Worm (Caenorhabditis elegans): Measurements from ENCODE around the gene hlh-33.

The hlh-33 gene

ce11 chrIII:1859532-1859931 is 4.3 kb downstream of the hlh-33 start, which contains the start of gene ddp-1 (continued):
- TF ChIP-seq nhr-111 (GFP tag; optimal IDR thresholded peaks at IDR 0.05) (no peak), spr-3 (GFP tag; optimal IDR thresholded peaks at IDR 0.05) (peak; percentile 94), daf-12 (tag; optimal IDR thresholded peaks at IDR 0.05) (no peak), mep-1 (tag; optimal IDR thresholded peaks at IDR 0.05) (peak; percentile 98), snpc-1.2 (GFP tag; IDR thresholded peaks at IDR 0.05) (peak; percentile 73; the same call in 1 of the 2 replicates), ama-1 (optimal IDR thresholded peaks at IDR 0.05) (peak; percentile 91), arid-1 (GFP tag; conservative IDR thresholded peaks at IDR 0.05) (peak; percentile 89), egl-27 (tag; optimal IDR thresholded peaks at IDR 0.05) (no peak), daf-19 (GFP tag; conservative IDR thresholded peaks at IDR 0.05) (peak; percentile 83), nhr-6 (tag; optimal IDR thresholded peaks at IDR 0.05) (peak; percentile 89), nhr-48 (tag; optimal IDR thresholded peaks at IDR 0.05) (peak; percentile 80), duxl-1 (tag; optimal IDR thresholded peaks at IDR 0.05; ENCODE audit: poor library complexity) (peak; percentile 95), nhr-11 (tag; optimal IDR thresholded peaks at IDR 0.05) (peak; percentile 69), lsy-2 (tag; optimal IDR thresholded peaks at IDR 0.05) (peak; percentile 82 to 96), daf-16 (GFP tag; optimal IDR thresholded peaks at IDR 0.05) (peak; percentile 58 to 80), daf-16 (tag; optimal IDR thresholded peaks at IDR 0.05) (peak; percentile 57), fos-1 (tag; optimal IDR thresholded peaks at IDR 0.05) (no peak), lin-13 (GFP tag; optimal IDR thresholded peaks at IDR 0.05) (peak; percentile 96), saeg-2 (GFP tag; IDR thresholded peaks at IDR 0.05) (peak; percentile 93), tra-1 (GFP tag; IDR thresholded peaks at IDR 0.05) (peak; percentile 63; the same call in 1 of the 2 replicates), vab-7 (GFP tag; IDR thresholded peaks at IDR 0.05) (peak; percentile 70), R02D3.7 (tag; optimal IDR thresholded peaks at IDR 0.05) (no peak), hif-1 (tag; optimal IDR thresholded peaks at IDR 0.05) (peak; percentile 65 to 78), nhr-28 (tag; optimal IDR thresholded peaks at IDR 0.05) (peak; percentile 71), zag-1 (tag; optimal IDR thresholded peaks at IDR 0.05) (peak; percentile 24), Y105C5A.15 (GFP tag; IDR thresholded peaks at IDR 0.05) (no peak), mdl-1 (tag; optimal IDR thresholded peaks at IDR 0.05) (no peak), attf-4 (tag; optimal IDR thresholded peaks at IDR 0.05) (peak; percentile 33), jun-1 (tag; optimal IDR thresholded peaks at IDR 0.05) (peak; percentile 87), ceh-62 (tag; optimal IDR thresholded peaks at IDR 0.05) (no peak), ZK546.5 (tag; optimal IDR thresholded peaks at IDR 0.05) (peak in 1 of 2 experiments; percentile 1), spr-1 (tag; optimal IDR thresholded peaks at IDR 0.05) (peak; percentile 91), T26A8.4 (GFP tag; IDR thresholded peaks at IDR 0.05) (peak; percentile 93), gei-8 (GFP tag; optimal IDR thresholded peaks at IDR 0.05) (no peak), nhr-77 (tag; optimal IDR thresholded peaks at IDR 0.05) (peak; percentile 95), php-3 (GFP tag; IDR thresholded peaks at IDR 0.05) (peak; percentile 73; the same call in 1 of the 2 replicates), zip-2 (tag; optimal IDR thresholded peaks at IDR 0.05) (peak; percentile 78), dmd-8 (GFP tag; IDR thresholded peaks at IDR 0.05) (peak; percentile 76; the same call in 1 of the 2 replicates), lin-1 (GFP tag; IDR thresholded peaks at IDR 0.05) (0 out of 2 replicates have a peak, but pooled peaks have one; percentile 51), lir-3 (tag; optimal IDR thresholded peaks at IDR 0.05) (peak; percentile 35), cey-2 (tag; optimal IDR thresholded peaks at IDR 0.05; ENCODE audit: borderline replicate concordance, insufficient read depth) (no peak), egl-43 (GFP tag; IDR thresholded peaks at IDR 0.05) (peak; percentile 61; the same call in 1 of the 2 replicates), nhr-102 (tag; optimal IDR thresholded peaks at IDR 0.05) (peak; percentile 95), zfp-3 (GFP tag; conservative IDR thresholded peaks at IDR 0.05) (peak; percentile 92), nhr-76 (tag; optimal IDR thresholded peaks at IDR 0.05) (peak; percentile 49), madf-9 (GFP tag; conservative IDR thresholded peaks at IDR 0.05) (peak; percentile 80; the same call in 1 of the 2 replicates), lin-15B (tag; optimal IDR thresholded peaks at IDR 0.05) (peak; percentile 82), ceh-20 (GFP tag; IDR thresholded peaks at IDR 0.05) (peak; percentile 93), unc-62 (GFP tag; optimal IDR thresholded peaks at IDR 0.05 in 1 of 2) (no peak), unc-62 (tag; optimal IDR thresholded peaks at IDR 0.05) (no peak), F44E2.7 (GFP tag; IDR thresholded peaks at IDR 0.05) (no peak), pqm-1 (tag; optimal IDR thresholded peaks at IDR 0.05) (peak; percentile 25)
